Worm (Caenorhabditis elegans) whole organism, L1 larva: ENCODE measurements around the gene ifa-3.

Experiments
- F16B12.6 ChIP-seq: fragments of 150-350 bp; optimal IDR thresholded peaks from 2 replicates; lab custom pipeline; 2014; ENCODE audit warnings: missing biosample characterization, missing genetic modification characterization
- aha-1 ChIP-seq: fragments of 150-350 bp; optimal IDR thresholded peaks from 2 replicates; lab custom pipeline; 2014; ENCODE audit warnings: missing biosample characterization, missing genetic modification characterization
- blmp-1 ChIP-seq: fragments of 150-350 bp; optimal IDR thresholded peaks from 2 replicates; lab custom pipeline; 2014; ENCODE audit warnings: missing biosample characterization, missing genetic modification characterization
- ceh-8 ChIP-seq: fragments of 200-800 bp; sonication (Bioruptor generic); optimal IDR thresholded peaks from 2 replicates; lab custom pipeline; 2018; ENCODE audit warnings: mild to moderate bottlenecking, missing genetic modification characterization, moderate library complexity, missing compliant biosample characterization
- ceh-88 ChIP-seq: fragments of 200-800 bp; sonication (Bioruptor generic); IDR thresholded peaks from 2 replicates; pipeline ENCODE4 v1.3.6; 2022; ENCODE audit warnings: missing genetic modification characterization, missing compliant biosample characterization
- ceh-90 ChIP-seq: sonication (generic microtip); optimal IDR thresholded peaks from 2 replicates; lab custom pipeline; 2016; ENCODE audit warnings: missing genetic modification characterization, missing compliant biosample characterization
- ces-1 ChIP-seq: fragments of 150-350 bp; optimal IDR thresholded peaks from 2 replicates; lab custom pipeline; 2014; ENCODE audit warnings: missing biosample characterization, missing genetic modification reagents, missing genetic modification characterization
- dpl-1 ChIP-seq, 3 experiments: fragments of 150-350 bp in 2 of 3; sonication (generic microtip) in 1 of 3; optimal IDR thresholded peaks; 2 replicates each; lab custom pipeline; 2014 to 2017; ENCODE audit warnings: missing biosample characterization in 3 of 3, missing genetic modification characterization in 3 of 3, missing genetic modification reagents in 3 of 3
- dsc-1 ChIP-seq: sonication (generic microtip); optimal IDR thresholded peaks from 2 replicates; lab custom pipeline; 2016; ENCODE audit warnings: mild to moderate bottlenecking, missing genetic modification characterization, missing compliant biosample characterization
- efl-1 ChIP-seq, 4 experiments: fragments of 150-350 bp; optimal IDR thresholded peaks in 3 of 4; peaks in 1 of 4; 1 replicate in 1 of 4; 2 replicates in 3 of 4; lab custom pipeline; 2014; ENCODE audit warnings: missing biosample characterization in 2 of 4, missing genetic modification characterization in 2 of 4, missing genetic modification reagents in 2 of 4
- efl-3 ChIP-seq: fragments of 200-800 bp; sonication (Bioruptor generic); optimal IDR thresholded peaks from 2 replicates; lab custom pipeline; 2018; ENCODE audit warnings: mild to moderate bottlenecking, missing genetic modification characterization, missing compliant biosample characterization
- elt-2 ChIP-seq: sonication (generic microtip); optimal IDR thresholded peaks from 2 replicates; lab custom pipeline; 2016; ENCODE audit warnings: missing genetic modification characterization, mild to moderate bottlenecking, inconsistent platforms, missing compliant biosample characterization, missing genetic modification reagents
- ets-5 ChIP-seq: fragments of 200-800 bp; sonication (Bioruptor generic); IDR thresholded peaks from 2 replicates; pipeline ENCODE4 v1.3.6; 2022; ENCODE audit warnings: missing genetic modification characterization, missing compliant biosample characterization
- fkh-10 ChIP-seq: sonication (generic microtip); optimal IDR thresholded peaks from 2 replicates; lab custom pipeline; 2017; ENCODE audit warnings: missing biosample characterization, missing genetic modification reagents, missing genetic modification characterization
- grh-1 ChIP-seq: fragments of 200-800 bp; sonication (Bioruptor generic); IDR thresholded peaks from 2 replicates; pipeline ENCODE4 v1.3.6; 2022; ENCODE audit warnings: missing genetic modification reagents, missing genetic modification characterization, missing compliant biosample characterization
- hlh-4 ChIP-seq: sonication (generic microtip); optimal IDR thresholded peaks from 2 replicates; lab custom pipeline; 2016; ENCODE audit warnings: mild to moderate bottlenecking, missing genetic modification characterization, missing compliant biosample characterization
- hpl-2 ChIP-seq: fragments of 150-350 bp; optimal IDR thresholded peaks from 2 replicates; lab custom pipeline; 2014; ENCODE audit warnings: missing biosample characterization, missing genetic modification reagents, missing genetic modification characterization
- jun-1 ChIP-seq: fragments of 150-350 bp; optimal IDR thresholded peaks from 2 replicates; lab custom pipeline; 2014; ENCODE audit warnings: missing biosample characterization, missing genetic modification reagents, missing genetic modification characterization
- lin-14 ChIP-seq: fragments of 200-800 bp; sonication (Bioruptor generic); optimal IDR thresholded peaks from 2 replicates; lab custom pipeline; 2018; ENCODE audit warnings: mild to moderate bottlenecking, missing genetic modification characterization, moderate library complexity, missing compliant biosample characterization
- lin-35 ChIP-seq, 2 experiments: fragments of 150-350 bp; optimal IDR thresholded peaks; 2 replicates each; lab custom pipeline; 2014; ENCODE audit warnings: missing biosample characterization in 2 of 2, missing genetic modification characterization in 2 of 2, missing genetic modification reagents in 2 of 2
- lin-39 ChIP-seq: fragments of 150-350 bp; optimal IDR thresholded peaks from 2 replicates; lab custom pipeline; 2014; ENCODE audit warnings: missing biosample characterization, missing genetic modification reagents, missing genetic modification characterization
- lir-3 ChIP-seq: sonication (generic microtip); optimal IDR thresholded peaks from 2 replicates; lab custom pipeline; 2016; ENCODE audit warnings: mild to moderate bottlenecking, missing genetic modification characterization, moderate library complexity, missing compliant biosample characterization; ENCODE audit not compliant: poor library complexity
- lsy-2 ChIP-seq, 2 experiments: fragments of 150-350 bp; optimal IDR thresholded peaks; 2 replicates each; lab custom pipeline; 2014; ENCODE audit warnings: missing biosample characterization in 2 of 2, missing genetic modification characterization in 2 of 2
- mep-1 ChIP-seq: fragments of 150-350 bp; optimal IDR thresholded peaks from 2 replicates; lab custom pipeline; 2014; ENCODE audit warnings: missing biosample characterization, missing genetic modification characterization
- nhr-11 ChIP-seq: fragments of 150-350 bp; optimal IDR thresholded peaks from 2 replicates; lab custom pipeline; 2014; ENCODE audit warnings: missing biosample characterization, missing genetic modification characterization
- nhr-12 ChIP-seq: sonication (generic microtip); optimal IDR thresholded peaks from 2 replicates; lab custom pipeline; 2017; ENCODE audit warnings: missing biosample characterization, missing genetic modification characterization
- nhr-19 ChIP-seq: fragments of 200-800 bp; sonication (Bioruptor generic); conservative IDR thresholded peaks from 2 replicates; pipeline ENCODE4 v1.3.6; 2022; ENCODE audit warnings: missing genetic modification characterization, missing compliant biosample characterization
- nhr-20 ChIP-seq: sonication (generic microtip); optimal IDR thresholded peaks from 2 replicates; lab custom pipeline; 2016; ENCODE audit warnings: mild to moderate bottlenecking, missing genetic modification characterization, missing compliant biosample characterization
- nhr-237 ChIP-seq: fragments of 150-350 bp; optimal IDR thresholded peaks from 2 replicates; lab custom pipeline; 2014; ENCODE audit warnings: missing biosample characterization, missing genetic modification characterization
- nhr-28 ChIP-seq: fragments of 150-350 bp; optimal IDR thresholded peaks from 2 replicates; lab custom pipeline; 2014; ENCODE audit warnings: missing biosample characterization, missing genetic modification characterization
- nhr-47 ChIP-seq: sonication (generic microtip); optimal IDR thresholded peaks from 2 replicates; lab custom pipeline; 2016; ENCODE audit warnings: mild to moderate bottlenecking, missing genetic modification characterization, moderate library complexity, missing compliant biosample characterization
- nhr-71 ChIP-seq: sonication (generic microtip); optimal IDR thresholded peaks from 2 replicates; lab custom pipeline; 2016; ENCODE audit warnings: mild to moderate bottlenecking, missing genetic modification characterization, moderate library complexity, missing compliant biosample characterization
- nhr-77 ChIP-seq: fragments of 150-350 bp; optimal IDR thresholded peaks from 2 replicates; lab custom pipeline; 2014; ENCODE audit warnings: missing biosample characterization, missing genetic modification characterization
- nhr-85 ChIP-seq: sonication (generic microtip); peaks from one replicate; lab custom pipeline; 2016; ENCODE audit warnings: missing genetic modification characterization, inconsistent platforms, missing compliant biosample characterization
- nhr-90 ChIP-seq: sonication (generic microtip); optimal IDR thresholded peaks from 2 replicates; lab custom pipeline; 2016; ENCODE audit warnings: mild to moderate bottlenecking, missing genetic modification characterization, missing compliant biosample characterization; ENCODE audit not compliant: poor library complexity
- pag-3 ChIP-seq: sonication (generic microtip); optimal IDR thresholded peaks from 2 replicates; lab custom pipeline; 2017; ENCODE audit warnings: missing genetic modification characterization, mild to moderate bottlenecking, missing compliant biosample characterization, antibody characterized with exemption, borderline replicate concordance; ENCODE audit not compliant: insufficient read depth
- rnt-1 ChIP-seq: sonication (generic microtip); optimal IDR thresholded peaks from 2 replicates; lab custom pipeline; 2016; ENCODE audit warnings: mild to moderate bottlenecking, missing genetic modification characterization, moderate library complexity, missing compliant biosample characterization
- snpc-4 ChIP-seq: fragments of 150-350 bp; optimal IDR thresholded peaks from 2 replicates; lab custom pipeline; 2014; ENCODE audit warnings: missing biosample characterization, missing genetic modification characterization
- sptf-1 ChIP-seq: fragments of 150-350 bp; optimal IDR thresholded peaks from 2 replicates; lab custom pipeline; 2014; ENCODE audit warnings: missing biosample characterization, missing genetic modification characterization
- sup-37 ChIP-seq: fragments of 200-800 bp; sonication (Bioruptor generic); optimal IDR thresholded peaks from 2 replicates; lab custom pipeline; 2018; ENCODE audit warnings: mild to moderate bottlenecking, missing genetic modification characterization, missing compliant biosample characterization
- swsn-7 ChIP-seq: sonication (generic microtip); optimal IDR thresholded peaks from 2 replicates; lab custom pipeline; 2016; ENCODE audit warnings: missing genetic modification characterization, missing compliant biosample characterization
- tbx-2 ChIP-seq: sonication (generic microtip); optimal IDR thresholded peaks from 2 replicates; lab custom pipeline; 2016; ENCODE audit warnings: missing genetic modification characterization, missing compliant biosample characterization
- tlp-1 ChIP-seq: fragments of 150-350 bp; optimal IDR thresholded peaks from 2 replicates; lab custom pipeline; 2014; ENCODE audit warnings: missing biosample characterization, missing genetic modification characterization
- unc-130 ChIP-seq: fragments of 150-350 bp; optimal IDR thresholded peaks from 2 replicates; lab custom pipeline; 2017; ENCODE audit warnings: missing biosample characterization, missing genetic modification characterization, inconsistent platforms
- unc-30 ChIP-seq: sonication (generic microtip); optimal IDR thresholded peaks from 2 replicates; lab custom pipeline; 2017; ENCODE audit warnings: missing biosample characterization, missing genetic modification characterization
- unc-62 ChIP-seq: fragments of 150-350 bp; optimal IDR thresholded peaks from 2 replicates; lab custom pipeline; 2014; ENCODE audit warnings: missing biosample characterization, missing genetic modification reagents, missing genetic modification characterization
- unc-98 ChIP-seq: fragments of 200-800 bp; sonication (Bioruptor generic); IDR thresholded peaks from 2 replicates; pipeline ENCODE4 v1.3.6; 2022; ENCODE audit warnings: missing genetic modification characterization, missing compliant biosample characterization
- vab-15 ChIP-seq: sonication (generic microtip); optimal IDR thresholded peaks from 2 replicates; lab custom pipeline; 2017; ENCODE audit warnings: missing genotype, mild to moderate bottlenecking, missing genetic modification characterization, missing compliant biosample characterization
- zag-1 ChIP-seq: fragments of 150-350 bp; optimal IDR thresholded peaks from 2 replicates; lab custom pipeline; 2014; ENCODE audit warnings: missing biosample characterization, missing genetic modification characterization

Gene ifa-3

DNA sequence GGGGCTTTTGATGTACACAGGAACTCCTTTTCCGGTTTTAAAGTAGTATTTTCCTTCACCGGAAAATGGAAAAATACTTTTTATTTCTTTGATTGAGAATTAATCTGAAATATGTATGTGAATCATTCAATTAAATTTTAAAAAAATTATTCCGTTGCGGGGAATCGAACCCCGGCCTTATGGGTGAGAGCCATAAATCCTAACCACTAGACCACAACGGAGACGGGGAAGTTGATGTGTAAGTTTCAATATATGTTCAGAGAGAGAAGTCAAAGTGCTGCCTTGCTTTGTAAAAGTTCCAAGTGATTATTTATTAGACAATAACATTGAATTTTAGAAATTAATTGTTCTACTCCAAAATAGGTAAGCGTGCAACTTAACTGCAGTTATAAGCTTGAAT lies 1.3 kb upstream of the ifa-3 start (continued):
- TF ChIP-seq lir-3 (tag; lab: Kevin White, UChicago): peak; percentile 53
- TF ChIP-seq lin-14 (GFP tag; lab: Kevin White, UChicago): peak; percentile 48
- TF ChIP-seq nhr-71 (tag; lab: Kevin White, UChicago): peak; percentile 62
- no peak for TF ChIP-seq nhr-77
- TF ChIP-seq mep-1 (tag; lab: Kevin White, UChicago): peak; percentile 22
- TF ChIP-seq, all 84 proteins: peak for 20

DNA sequence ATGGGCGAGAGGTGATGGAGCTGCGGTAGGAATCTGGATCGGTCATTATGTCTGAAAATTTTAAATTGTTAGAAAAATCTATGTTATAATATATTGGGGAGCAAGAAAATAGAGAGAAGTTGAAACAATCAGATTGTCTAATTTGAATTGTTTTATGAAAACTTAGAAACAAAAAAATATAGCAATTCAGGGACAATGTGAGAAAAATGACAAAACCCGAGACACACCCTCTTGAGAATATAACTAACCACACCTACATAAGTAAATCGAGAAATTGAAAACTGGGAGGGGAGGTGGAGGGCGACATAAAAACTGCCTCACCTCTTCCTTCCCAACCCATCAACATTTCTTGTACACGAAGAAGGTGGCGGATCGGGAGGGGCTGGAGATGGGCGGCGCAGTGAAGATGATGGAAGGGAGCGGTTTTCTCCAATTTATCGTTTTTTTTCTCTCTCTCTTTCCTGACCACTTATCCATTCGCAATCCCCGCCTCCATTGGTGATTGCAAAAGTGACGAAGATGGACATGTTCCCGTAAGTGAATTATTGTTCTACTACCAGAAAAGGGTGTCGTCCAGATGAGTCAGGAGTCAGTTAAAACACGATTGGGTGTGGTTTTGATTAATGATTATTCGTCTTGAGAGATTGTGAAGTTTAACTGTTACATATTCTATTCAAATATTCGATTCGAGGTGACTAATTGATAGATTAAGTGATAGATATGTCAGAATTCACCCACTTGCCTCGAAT lies 4.1 kb downstream of the ifa-3 start, which contains the start of gene mua-6:
Gene mua-6, minus strand, starts transcription at position 51 of the 749 bp plus-strand sequence.
- TF ChIP-seq sup-37 (GFP tag; lab: Kevin White, UChicago) (no peak), blmp-1 (tag; lab: Kevin White, UChicago) (peak; percentile 66), nhr-28 (tag; lab: Kevin White, UChicago) (no peak), efl-3 (GFP tag; lab: Kevin White, UChicago) (peak; percentile 48), ceh-88 (GFP tag; lab: Robert Waterston, UW) (no peak), nhr-237 (tag; lab: Kevin White, UChicago) (no peak), lsy-2 (tag; optimal IDR thresholded peaks at IDR 0.05; lab: Kevin White, UChicago) (no peak), nhr-12 (tag; lab: Kevin White, UChicago) (no peak), jun-1 (no peak), nhr-47 (tag; lab: Kevin White, UChicago) (no peak), ceh-8 (no peak), lin-39 (tag; lab: Kevin White, UChicago) (peak; percentile 12), nhr-20 (tag; lab: Kevin White, UChicago) (no peak), efl-1 (optimal IDR thresholded peaks at IDR 0.05; lab: Kevin White, UChicago) (no peak), efl-1 (GFP tag; optimal IDR thresholded peaks at IDR 0.05 in 1 of 2; lab: Kevin White, UChicago) (no peak), unc-130 (tag; lab: Kevin White, UChicago) (no peak), ceh-90 (tag; lab: Kevin White, UChicago) (no peak), elt-2 (tag; lab: Kevin White, UChicago) (no peak), nhr-19 (GFP tag; lab: Robert Waterston, UW) (no peak), nhr-11 (no peak), fkh-10 (no peak), nhr-77 (no peak), ets-5 (no peak), dpl-1 (GFP tag; optimal IDR thresholded peaks at IDR 0.05; lab: Kevin White, UChicago) (no peak), unc-30 (tag; lab: Kevin White, UChicago) (no peak), sptf-1 (no peak), hpl-2 (GFP tag; lab: Kevin White, UChicago) (no peak), lin-14 (GFP tag; lab: Kevin White, UChicago) (peak; percentile 68), nhr-85 (tag; lab: Kevin White, UChicago) (peak; percentile 94), unc-98 (no peak), snpc-4 (tag; lab: Kevin White, UChicago) (no peak), aha-1 (no peak), F16B12.6 (tag; lab: Kevin White, UChicago) (no peak), rnt-1 (tag; lab: Kevin White, UChicago) (no peak), mep-1 (tag; lab: Kevin White, UChicago) (no peak), tbx-2 (tag; lab: Kevin White, UChicago) (no peak), grh-1 (GFP tag; lab: Robert Waterston, UW) (0 out of 2 replicates have a peak, but pooled peaks have one; percentile 22), vab-15 (tag; lab: Kevin White, UChicago) (no peak), hlh-4 (tag; lab: Kevin White, UChicago) (no peak), lin-35 (GFP tag; optimal IDR thresholded peaks at IDR 0.05; lab: Kevin White, UChicago) (no peak), unc-62 (GFP tag; lab: Kevin White, UChicago) (no peak), tlp-1 (tag; lab: Kevin White, UChicago) (no peak), ces-1 (GFP tag; lab: Kevin White, UChicago) (no peak), dsc-1 (tag; lab: Kevin White, UChicago) (no peak), zag-1 (no peak), swsn-7 (no peak), pag-3 (no peak), nhr-90 (tag; lab: Kevin White, UChicago) (peak; percentile 18)
